Worm (Caenorhabditis elegans): ENCODE measurements around the gene C33D3.3.
A peak's percentile ranks its signal among the peaks of the same experiment; 100 is the strongest.

Gene C33D3.3

DNA sequence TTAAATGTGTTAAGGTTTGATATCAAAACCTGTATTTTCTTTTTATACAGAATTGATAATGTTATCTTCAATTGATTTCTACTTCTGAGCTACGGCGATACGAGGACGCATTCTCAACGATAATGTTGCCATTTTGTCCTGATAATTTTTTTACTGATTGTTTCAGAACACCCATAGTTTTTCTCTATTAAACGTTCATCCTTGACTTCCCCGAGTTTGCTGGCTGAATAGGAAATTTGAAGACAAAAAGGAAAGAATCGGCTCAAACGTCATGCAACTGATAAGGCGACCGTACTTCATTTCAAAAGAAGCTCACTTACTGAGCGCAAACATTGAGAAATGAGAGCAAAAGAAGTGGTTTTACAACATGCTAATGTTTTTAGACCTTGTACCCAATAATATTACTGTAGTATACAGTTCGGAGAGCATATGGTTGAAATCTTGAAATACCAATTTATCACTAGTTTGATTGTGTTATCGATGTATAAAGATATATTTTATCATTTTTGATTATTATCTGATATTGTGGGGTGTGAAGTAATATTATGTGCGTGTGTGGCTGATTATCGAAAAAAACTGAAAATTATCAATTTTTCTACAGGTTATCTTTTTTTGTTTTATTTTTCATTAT lies 5.9 kb upstream of the C33D3.3 start:
- TF ChIP-seq mab-5 (tag; optimal IDR thresholded peaks at IDR 0.05) (no peak), blmp-1 (tag; optimal IDR thresholded peaks at IDR 0.05; ENCODE audit: insufficient read depth) (no peak), zag-1 (tag; optimal IDR thresholded peaks at IDR 0.05) (no peak), fos-1 (tag; optimal IDR thresholded peaks at IDR 0.05) (peak; percentile 73), crh-2 (tag; optimal IDR thresholded peaks at IDR 0.05) (no peak), peb-1 (tag; optimal IDR thresholded peaks at IDR 0.05) (no peak), elt-3 (tag; optimal IDR thresholded peaks at IDR 0.05) (no peak), ceh-16 (tag; optimal IDR thresholded peaks at IDR 0.05) (no peak)

DNA sequence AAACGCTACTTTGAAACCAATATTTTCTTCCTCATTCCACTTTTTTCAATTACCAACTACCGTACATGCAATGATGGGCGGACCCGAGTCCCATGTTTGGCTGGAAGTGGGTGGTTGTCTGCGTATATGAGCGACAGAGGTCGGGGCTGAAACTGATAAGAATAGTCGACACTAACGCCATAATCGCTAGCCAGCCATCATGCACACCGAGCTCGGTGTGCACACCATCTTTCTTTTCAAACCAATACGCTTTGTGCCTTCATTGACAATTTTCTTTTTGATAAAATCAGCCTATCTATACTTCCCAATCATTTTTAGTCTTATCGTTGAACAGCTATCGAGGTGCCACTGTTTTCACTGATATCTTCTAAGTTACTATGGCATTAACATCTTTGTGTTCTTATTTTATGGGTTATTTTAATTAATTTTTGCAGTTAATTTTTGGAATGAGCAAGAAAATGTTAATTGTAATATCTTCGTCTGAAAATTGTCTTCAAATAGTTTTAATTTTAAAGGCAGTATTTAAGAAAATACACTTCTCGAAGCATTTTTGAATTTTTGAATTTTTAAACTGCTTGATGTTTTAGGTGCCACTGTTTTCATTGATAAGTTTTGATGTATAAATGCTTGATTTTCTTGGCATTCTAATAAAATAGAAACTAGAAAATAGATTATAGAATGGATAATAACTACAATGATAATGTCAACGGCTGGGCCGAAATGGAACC lies 4.4 kb upstream of the C33D3.3 start, which contains the start of gene elt-2:
TSS of gene elt-2 (plus strand) at position 678 of the 728 bp plus-strand sequence.
- TF ChIP-seq lin-39 (tag; optimal IDR thresholded peaks at IDR 0.05) (no peak), Y55F3AM.14 (GFP tag; optimal IDR thresholded peaks at IDR 0.05) (no peak), crh-2 (tag; optimal IDR thresholded peaks at IDR 0.05) (peak; percentile 31), lin-11 (tag; optimal IDR thresholded peaks at IDR 0.05) (no peak), fos-1 (tag; optimal IDR thresholded peaks at IDR 0.05) (peak; percentile 95), lsy-2 (tag; optimal IDR thresholded peaks at IDR 0.05) (peak in 1 of 2 experiments; percentile 57), ztf-4 (tag; optimal IDR thresholded peaks at IDR 0.05) (no peak), nhr-21 (tag; optimal IDR thresholded peaks at IDR 0.05) (no peak), sma-3 (GFP tag; optimal IDR thresholded peaks at IDR 0.05) (peak; percentile 36), unc-62 (GFP tag; optimal IDR thresholded peaks at IDR 0.05) (no peak), F13H6.1 (tag; optimal IDR thresholded peaks at IDR 0.05) (peak; percentile 34), peb-1 (tag; optimal IDR thresholded peaks at IDR 0.05) (no peak), nhr-10 (tag; optimal IDR thresholded peaks at IDR 0.05) (no peak), mbf-1 (tag; optimal IDR thresholded peaks at IDR 0.05) (no peak), elt-1 (tag; optimal IDR thresholded peaks at IDR 0.05) (no peak), ama-1 (optimal IDR thresholded peaks at IDR 0.05) (no peak), nhr-11 (tag; optimal IDR thresholded peaks at IDR 0.05) (no peak), unc-55 (GFP tag; optimal IDR thresholded peaks at IDR 0.05) (no peak), sma-9 (GFP tag; optimal IDR thresholded peaks at IDR 0.05) (peak; percentile 73), sma-9 (tag; optimal IDR thresholded peaks at IDR 0.05) (no peak), unc-39 (tag; optimal IDR thresholded peaks at IDR 0.05) (no peak), ztf-11 (tag; optimal IDR thresholded peaks at IDR 0.05) (no peak), gmeb-1 (tag; optimal IDR thresholded peaks at IDR 0.05) (peak; percentile 58)

DNA sequence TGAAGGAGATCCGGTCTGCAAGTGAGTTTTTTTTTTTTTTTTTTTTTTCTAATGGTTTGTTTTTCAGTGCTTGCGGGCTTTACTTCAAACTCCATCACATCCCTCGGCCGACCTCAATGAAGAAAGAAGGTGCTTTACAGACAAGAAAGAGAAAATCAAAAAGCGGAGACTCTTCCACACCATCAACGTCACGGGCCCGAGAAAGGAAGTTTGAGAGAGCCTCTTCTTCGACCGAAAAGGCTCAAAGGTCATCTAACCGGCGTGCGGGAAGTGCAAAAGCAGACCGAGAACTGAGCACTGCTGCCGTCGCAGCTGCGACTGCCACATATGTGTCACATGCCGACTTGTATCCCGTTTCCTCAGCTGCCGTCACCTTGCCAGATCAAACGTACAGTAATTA lies 2.9 kb upstream of the C33D3.3 start:
- TF ChIP-seq Y55F3AM.14 (GFP tag; optimal IDR thresholded peaks at IDR 0.05) (no peak), egl-27 (tag; optimal IDR thresholded peaks at IDR 0.05) (no peak), ztf-11 (tag; optimal IDR thresholded peaks at IDR 0.05) (no peak), ceh-82 (tag; optimal IDR thresholded peaks at IDR 0.05) (no peak), nhr-12 (tag; optimal IDR thresholded peaks at IDR 0.05) (no peak), unc-39 (tag; optimal IDR thresholded peaks at IDR 0.05) (no peak), elt-1 (tag; optimal IDR thresholded peaks at IDR 0.05) (no peak), crh-2 (tag; optimal IDR thresholded peaks at IDR 0.05) (no peak), elt-3 (tag; optimal IDR thresholded peaks at IDR 0.05) (no peak), mab-5 (tag; optimal IDR thresholded peaks at IDR 0.05) (no peak), peb-1 (tag; optimal IDR thresholded peaks at IDR 0.05) (no peak), ztf-4 (tag; optimal IDR thresholded peaks at IDR 0.05) (no peak), C34F6.9 (tag; optimal IDR thresholded peaks at IDR 0.05) (no peak), lsy-2 (tag; optimal IDR thresholded peaks at IDR 0.05) (no peak)

DNA sequence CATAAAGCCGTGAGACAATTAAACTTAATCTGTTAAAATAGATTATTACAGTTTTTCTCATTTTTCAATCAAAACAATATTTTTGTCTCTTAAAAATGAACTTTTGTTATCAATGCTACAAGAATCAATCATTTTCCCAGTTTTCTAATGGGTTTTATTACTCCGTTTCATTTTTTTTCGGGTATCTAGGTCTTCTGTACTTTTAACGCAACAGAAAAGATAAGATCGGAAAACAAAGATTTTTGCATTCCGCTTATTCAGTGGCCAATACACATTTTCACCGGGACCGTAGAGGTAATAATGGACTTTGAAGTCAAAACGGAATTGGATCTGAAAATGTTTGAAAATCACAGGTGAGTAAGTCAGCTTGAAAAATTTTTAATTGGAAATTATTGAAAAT lies 3.6 kb downstream of the C33D3.3 start, which contains the start of gene C33D3.4:
TSS of gene C33D3.4 (plus strand) at position 301 of the 400 bp plus-strand sequence.
- TF ChIP-seq blmp-1 (tag; optimal IDR thresholded peaks at IDR 0.05; ENCODE audit: insufficient read depth) (no peak), alr-1 (tag; optimal IDR thresholded peaks at IDR 0.05) (no peak), nhr-11 (tag; optimal IDR thresholded peaks at IDR 0.05) (no peak), unc-39 (tag; optimal IDR thresholded peaks at IDR 0.05) (no peak), sem-4 (tag; optimal IDR thresholded peaks at IDR 0.05) (no peak), ama-1 (optimal IDR thresholded peaks at IDR 0.05) (no peak), ztf-11 (tag; optimal IDR thresholded peaks at IDR 0.05) (no peak), sma-9 (GFP tag; optimal IDR thresholded peaks at IDR 0.05) (no peak), sma-9 (tag; optimal IDR thresholded peaks at IDR 0.05) (no peak)

Data from whole organism, L2 larva.